Worm (Caenorhabditis elegans): Measurements from ENCODE around the gene col-171.
A peak's percentile ranks its signal among the peaks of the same experiment; 100 is the strongest.

col-171 gene

ce11 chrX:6364196-6364595, 30.1 kb downstream of the col-171 start, which contains the start of gene C03B1.4:
TSS of gene C03B1.4 (plus strand) at chrX:6364496.
- TF ChIP-seq pag-3 (tag; optimal IDR thresholded peaks at IDR 0.05; ENCODE audit: borderline replicate concordance) (no peak), sdc-2 (tag; optimal IDR thresholded peaks at IDR 0.05) (no peak), dve-1 (tag; optimal IDR thresholded peaks at IDR 0.05) (no peak), fkh-6 (tag; optimal IDR thresholded peaks at IDR 0.05) (no peak), K09A11.1 (tag; optimal IDR thresholded peaks at IDR 0.05; ENCODE audit: insufficient read depth) (no peak), F13H6.1 (tag; optimal IDR thresholded peaks at IDR 0.05) (no peak), ahr-1 (tag; optimal IDR thresholded peaks at IDR 0.05) (no peak), hlh-8 (tag; optimal IDR thresholded peaks at IDR 0.05) (no peak), lim-6 (tag; optimal IDR thresholded peaks at IDR 0.05) (no peak), mec-3 (tag; optimal IDR thresholded peaks at IDR 0.05; ENCODE audit: borderline replicate concordance) (no peak), T23F11.4 (GFP tag; optimal IDR thresholded peaks at IDR 0.05) (no peak), ceh-45 (GFP tag; IDR thresholded peaks at IDR 0.05) (no peak), ama-1 (optimal IDR thresholded peaks at IDR 0.05) (no peak)

- TF ChIP-seq sox-4 (tag; optimal IDR thresholded peaks at IDR 0.05) (no peak), ceh-14 (tag; optimal IDR thresholded peaks at IDR 0.05) (no peak), nhr-232 (tag; optimal IDR thresholded peaks at IDR 0.05) (no peak), ceh-30 (tag; optimal IDR thresholded peaks at IDR 0.05) (no peak), sox-2 (GFP tag; IDR thresholded peaks at IDR 0.05) (no peak), hlh-15 (tag; optimal IDR thresholded peaks at IDR 0.05) (no peak), che-1 (tag; optimal IDR thresholded peaks at IDR 0.05) (no peak), pag-3 (tag; optimal IDR thresholded peaks at IDR 0.05; ENCODE audit: borderline replicate concordance) (no peak), unc-86 (tag; optimal IDR thresholded peaks at IDR 0.05) (no peak), gmeb-2 (tag; optimal IDR thresholded peaks at IDR 0.05) (no peak), fkh-10 (GFP tag; optimal IDR thresholded peaks at IDR 0.05) (no peak), ref-2 (tag; optimal IDR thresholded peaks at IDR 0.05) (no peak), ttx-3 (tag; optimal IDR thresholded peaks at IDR 0.05) (no peak)
These were observed 31.6 kb downstream of the col-171 start, which contains the start of gene C03B1.3 for ce11 chrX:6365715-6366114. TSS of gene C03B1.3 (plus strand) at chrX:6366015.

ce11 chrX:6369717-6370116, 35.6 kb downstream of the col-171 start, which contains the start of gene C03B1.2:
TSS of gene C03B1.2 (plus strand) at chrX:6370017.
- no peak for TF ChIP-seq ceh-19 (GFP tag; optimal IDR thresholded peaks at IDR 0.05)
- no peak for TF ChIP-seq F13H6.1 (tag; optimal IDR thresholded peaks at IDR 0.05)
- no peak for TF ChIP-seq sdc-2 (tag; optimal IDR thresholded peaks at IDR 0.05)
- TF ChIP-seq unc-55 (GFP tag; optimal IDR thresholded peaks at IDR 0.05) = no peak
- no peak for TF ChIP-seq unc-42 (tag; optimal IDR thresholded peaks at IDR 0.05)

ce11 chrX:6371192-6372116, 37.4 kb downstream of the col-171 start:
- peak; percentile 47 for TF ChIP-seq hlh-15 (tag; optimal IDR thresholded peaks at IDR 0.05)
- peak; percentile 77 for TF ChIP-seq sox-4 (tag; optimal IDR thresholded peaks at IDR 0.05)
- peak; percentile 7 for TF ChIP-seq ceh-31 (tag; optimal IDR thresholded peaks at IDR 0.05)
- TF ChIP-seq pat-9 (tag; optimal IDR thresholded peaks at IDR 0.05) = peak; percentile 68
- peak; percentile 65 for TF ChIP-seq C38D4.7 (GFP tag; optimal IDR thresholded peaks at IDR 0.05)
- TF ChIP-seq syd-9 (tag; optimal IDR thresholded peaks at IDR 0.05) = peak; percentile 9
- peak; percentile 26 for TF ChIP-seq dve-1 (tag; optimal IDR thresholded peaks at IDR 0.05)
- peak; percentile 59 for TF ChIP-seq hlh-8 (tag; optimal IDR thresholded peaks at IDR 0.05)
- TF ChIP-seq Y22D7AL.16 (tag; optimal IDR thresholded peaks at IDR 0.05) = peak; percentile 62
- TF ChIP-seq ztf-16 (tag; optimal IDR thresholded peaks at IDR 0.05) = peak; percentile 61
- no peak for TF ChIP-seq lim-6 (tag; optimal IDR thresholded peaks at IDR 0.05)
- TF ChIP-seq ceh-6 (GFP tag; optimal IDR thresholded peaks at IDR 0.05) = peak; percentile 70
- TF ChIP-seq zip-5 (tag; optimal IDR thresholded peaks at IDR 0.05) = peak; percentile 49
- peak; percentile 55 for TF ChIP-seq ceh-48 (tag; optimal IDR thresholded peaks at IDR 0.05)
- TF ChIP-seq T23F11.4 (GFP tag; optimal IDR thresholded peaks at IDR 0.05) = peak; percentile 49
- peak; percentile 29 for TF ChIP-seq K02D7.2 (tag; optimal IDR thresholded peaks at IDR 0.05)
- TF ChIP-seq tbx-2 (tag; optimal IDR thresholded peaks at IDR 0.05) = peak; percentile 49
- TF ChIP-seq ahr-1 (tag; optimal IDR thresholded peaks at IDR 0.05) = no peak
- peak; percentile 6 for TF ChIP-seq fkh-6 (tag; optimal IDR thresholded peaks at IDR 0.05)
- TF ChIP-seq ceh-45 (GFP tag; IDR thresholded peaks at IDR 0.05) = peak; percentile 64; the same call in 1 of the 2 replicates
- TF ChIP-seq ceh-19 (GFP tag; optimal IDR thresholded peaks at IDR 0.05) = peak; percentile 72
- TF ChIP-seq elt-4 (tag; optimal IDR thresholded peaks at IDR 0.05) = no peak
- no peak for TF ChIP-seq ets-4 (tag; optimal IDR thresholded peaks at IDR 0.05)
- TF ChIP-seq pros-1 (tag; optimal IDR thresholded peaks at IDR 0.05) = no peak
- peak; percentile 33 for TF ChIP-seq nfya-1 (tag; optimal IDR thresholded peaks at IDR 0.05)
- TF ChIP-seq npax-4 (tag; optimal IDR thresholded peaks at IDR 0.05) = peak; percentile 12
- TF ChIP-seq fkh-10 (GFP tag; optimal IDR thresholded peaks at IDR 0.05) = no peak

Data from whole organism, late embryonic.